Worm (Caenorhabditis elegans) whole organism, L3 larva: ENCODE data around the gene K08B5.2.

Source experiments
- ama-1 ChIP-seq: fragments of 150-350 bp; optimal IDR thresholded peaks from 2 replicates; lab custom pipeline; 2018
- ceh-28 ChIP-seq: fragments of 150-350 bp; optimal IDR thresholded peaks from 2 replicates; lab custom pipeline; 2014; ENCODE audit warnings: missing biosample characterization, missing genetic modification reagents, missing genetic modification characterization
- fkh-10 ChIP-seq: sonication (generic microtip); optimal IDR thresholded peaks from 2 replicates; lab custom pipeline; 2017; ENCODE audit warnings: missing biosample characterization, missing genetic modification reagents, missing genetic modification characterization
- ztf-4 ChIP-seq: fragments of 150-350 bp; optimal IDR thresholded peaks from 2 replicates; lab custom pipeline; 2014; ENCODE audit warnings: missing biosample characterization, missing genetic modification characterization

DNA sequence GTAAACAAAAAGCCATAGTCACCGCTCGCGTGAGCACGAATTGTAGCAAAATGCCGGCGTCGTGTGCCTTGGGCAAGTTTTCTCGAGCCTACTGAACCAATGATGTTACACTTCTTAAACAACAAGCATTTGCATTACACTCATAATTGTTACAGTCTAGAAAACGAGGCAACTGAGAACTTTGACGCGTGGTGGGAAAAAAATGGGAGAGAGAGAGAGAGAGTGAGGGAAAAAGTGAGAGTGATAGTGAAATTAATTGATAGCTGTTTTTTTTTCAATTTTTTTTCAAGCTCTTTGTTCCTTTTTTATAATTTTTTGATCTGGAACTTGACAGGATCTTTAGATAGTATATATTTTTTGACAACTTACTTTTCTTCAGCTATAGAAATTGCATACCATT is 18.5 kb downstream of the K08B5.2 start:
- TF ChIP-seq ama-1 (lab: Kevin White, UChicago) (no peak), ztf-4 (tag; lab: Kevin White, UChicago) (no peak), fkh-10 (GFP tag; lab: Kevin White, UChicago) (no peak), ceh-28 (tag; lab: Kevin White, UChicago) (no peak)
